Worm (Caenorhabditis elegans) whole organism, L1 larva: ENCODE measurements around the gene W04B5.5.

Experiments
- C04F5.9 ChIP-seq: sonication (generic microtip); optimal IDR thresholded peaks from 2 replicates; lab custom pipeline; 2016; ENCODE audit warnings: missing genetic modification characterization, missing compliant biosample characterization
- C16A3.4 ChIP-seq: fragments of 150-350 bp; optimal IDR thresholded peaks from 2 replicates; lab custom pipeline; 2014; ENCODE audit warnings: missing biosample characterization, missing genetic modification characterization
- C34B4.2 ChIP-seq: sonication (generic microtip); optimal IDR thresholded peaks from 2 replicates; lab custom pipeline; 2017; ENCODE audit warnings: mild to moderate bottlenecking, missing genetic modification characterization, missing compliant biosample characterization
- alr-1 ChIP-seq: fragments of 200-800 bp; sonication (Bioruptor generic); optimal IDR thresholded peaks from 2 replicates; lab custom pipeline; 2018; ENCODE audit warnings: borderline replicate concordance, mild to moderate bottlenecking, missing genetic modification characterization, missing compliant biosample characterization
- aly-2 ChIP-seq: fragments of 150-350 bp; optimal IDR thresholded peaks from 2 replicates; lab custom pipeline; 2014; ENCODE audit warnings: missing biosample characterization, missing genetic modification characterization
- ama-1 ChIP-seq: fragments of 150-350 bp; optimal IDR thresholded peaks from 2 replicates; lab custom pipeline; 2014
- ceh-63 ChIP-seq: fragments of 200-800 bp; sonication (Bioruptor generic); optimal IDR thresholded peaks from 2 replicates; lab custom pipeline; 2018; ENCODE audit warnings: mild to moderate bottlenecking, missing genetic modification characterization, missing compliant biosample characterization
- ceh-8 ChIP-seq: fragments of 200-800 bp; sonication (Bioruptor generic); optimal IDR thresholded peaks from 2 replicates; lab custom pipeline; 2018; ENCODE audit warnings: mild to moderate bottlenecking, missing genetic modification characterization, moderate library complexity, missing compliant biosample characterization
- ceh-82 ChIP-seq, 3 experiments: fragments of 150-350 bp in 1 of 3; sonication (generic microtip) in 2 of 3; optimal IDR thresholded peaks; 2 replicates each; lab custom pipeline; 2014 to 2017; ENCODE audit warnings: missing biosample characterization in 3 of 3, missing genetic modification characterization in 3 of 3
- ceh-88 ChIP-seq: fragments of 200-800 bp; sonication (Bioruptor generic); IDR thresholded peaks from 2 replicates; pipeline ENCODE4 v1.3.6; 2022; ENCODE audit warnings: missing genetic modification characterization, missing compliant biosample characterization
- ceh-90 ChIP-seq: sonication (generic microtip); optimal IDR thresholded peaks from 2 replicates; lab custom pipeline; 2016; ENCODE audit warnings: missing genetic modification characterization, missing compliant biosample characterization
- ces-1 ChIP-seq: fragments of 150-350 bp; optimal IDR thresholded peaks from 2 replicates; lab custom pipeline; 2014; ENCODE audit warnings: missing biosample characterization, missing genetic modification reagents, missing genetic modification characterization
- dpl-1 ChIP-seq, 3 experiments: fragments of 150-350 bp in 2 of 3; sonication (generic microtip) in 1 of 3; optimal IDR thresholded peaks; 2 replicates each; lab custom pipeline; 2014 to 2017; ENCODE audit warnings: missing biosample characterization in 3 of 3, missing genetic modification characterization in 3 of 3, missing genetic modification reagents in 3 of 3
- dsc-1 ChIP-seq: sonication (generic microtip); optimal IDR thresholded peaks from 2 replicates; lab custom pipeline; 2016; ENCODE audit warnings: mild to moderate bottlenecking, missing genetic modification characterization, missing compliant biosample characterization
- efl-3 ChIP-seq: fragments of 200-800 bp; sonication (Bioruptor generic); optimal IDR thresholded peaks from 2 replicates; lab custom pipeline; 2018; ENCODE audit warnings: mild to moderate bottlenecking, missing genetic modification characterization, missing compliant biosample characterization
- egl-27 ChIP-seq, 2 experiments: fragments of 150-350 bp in 1 of 2; sonication (generic microtip); optimal IDR thresholded peaks; 3 replicates each; lab custom pipeline; 2017 to 2018; ENCODE audit warnings: missing biosample characterization in 2 of 2, missing genetic modification characterization in 2 of 2, missing genetic modification reagents in 2 of 2
- elt-3 ChIP-seq, 6 experiments: fragments of 150-350 bp in 1 of 6; sonication (generic microtip); optimal IDR thresholded peaks; 2 replicates each; lab custom pipeline; 2017 to 2018; ENCODE audit warnings: missing biosample characterization in 6 of 6, missing genetic modification characterization in 6 of 6, inconsistent platforms in 1 of 6
- ets-5 ChIP-seq: fragments of 200-800 bp; sonication (Bioruptor generic); IDR thresholded peaks from 2 replicates; pipeline ENCODE4 v1.3.6; 2022; ENCODE audit warnings: missing genetic modification characterization, missing compliant biosample characterization
- fkh-10 ChIP-seq: sonication (generic microtip); optimal IDR thresholded peaks from 2 replicates; lab custom pipeline; 2017; ENCODE audit warnings: missing biosample characterization, missing genetic modification reagents, missing genetic modification characterization
- fkh-4 ChIP-seq: sonication (generic microtip); optimal IDR thresholded peaks from 2 replicates; lab custom pipeline; 2016; ENCODE audit warnings: missing compliant biosample characterization, missing genetic modification characterization, borderline replicate concordance
- fos-1 ChIP-seq: fragments of 150-350 bp; optimal IDR thresholded peaks from 2 replicates; lab custom pipeline; 2014; ENCODE audit warnings: missing biosample characterization, missing genetic modification characterization
- grh-1 ChIP-seq: fragments of 200-800 bp; sonication (Bioruptor generic); IDR thresholded peaks from 2 replicates; pipeline ENCODE4 v1.3.6; 2022; ENCODE audit warnings: missing genetic modification reagents, missing genetic modification characterization, missing compliant biosample characterization
- hlh-4 ChIP-seq: sonication (generic microtip); optimal IDR thresholded peaks from 2 replicates; lab custom pipeline; 2016; ENCODE audit warnings: mild to moderate bottlenecking, missing genetic modification characterization, missing compliant biosample characterization
- hpl-2 ChIP-seq: fragments of 150-350 bp; optimal IDR thresholded peaks from 2 replicates; lab custom pipeline; 2014; ENCODE audit warnings: missing biosample characterization, missing genetic modification reagents, missing genetic modification characterization
- irx-1 ChIP-seq: sonication (generic microtip); optimal IDR thresholded peaks from 2 replicates; lab custom pipeline; 2016; ENCODE audit warnings: missing genetic modification characterization, missing compliant biosample characterization
- jun-1 ChIP-seq: fragments of 150-350 bp; optimal IDR thresholded peaks from 2 replicates; lab custom pipeline; 2014; ENCODE audit warnings: missing biosample characterization, missing genetic modification reagents, missing genetic modification characterization
- lin-14 ChIP-seq: fragments of 200-800 bp; sonication (Bioruptor generic); optimal IDR thresholded peaks from 2 replicates; lab custom pipeline; 2018; ENCODE audit warnings: mild to moderate bottlenecking, missing genetic modification characterization, moderate library complexity, missing compliant biosample characterization
- lin-15B ChIP-seq: fragments of 150-350 bp; sonication (generic microtip); optimal IDR thresholded peaks from 3 replicates; lab custom pipeline; 2014; ENCODE audit warnings: missing biosample characterization, missing genetic modification characterization
- lin-35 ChIP-seq, 2 experiments: fragments of 150-350 bp; optimal IDR thresholded peaks; 2 replicates each; lab custom pipeline; 2014; ENCODE audit warnings: missing biosample characterization in 2 of 2, missing genetic modification characterization in 2 of 2, missing genetic modification reagents in 2 of 2
- lin-39 ChIP-seq: fragments of 150-350 bp; optimal IDR thresholded peaks from 2 replicates; lab custom pipeline; 2014; ENCODE audit warnings: missing biosample characterization, missing genetic modification reagents, missing genetic modification characterization
- lsy-2 ChIP-seq, 2 experiments: fragments of 150-350 bp; optimal IDR thresholded peaks; 2 replicates each; lab custom pipeline; 2014; ENCODE audit warnings: missing biosample characterization in 2 of 2, missing genetic modification characterization in 2 of 2
- nhr-12 ChIP-seq: sonication (generic microtip); optimal IDR thresholded peaks from 2 replicates; lab custom pipeline; 2017; ENCODE audit warnings: missing biosample characterization, missing genetic modification characterization
- nhr-20 ChIP-seq: sonication (generic microtip); optimal IDR thresholded peaks from 2 replicates; lab custom pipeline; 2016; ENCODE audit warnings: mild to moderate bottlenecking, missing genetic modification characterization, missing compliant biosample characterization
- nhr-47 ChIP-seq: sonication (generic microtip); optimal IDR thresholded peaks from 2 replicates; lab custom pipeline; 2016; ENCODE audit warnings: mild to moderate bottlenecking, missing genetic modification characterization, moderate library complexity, missing compliant biosample characterization
- nhr-77 ChIP-seq: fragments of 150-350 bp; optimal IDR thresholded peaks from 2 replicates; lab custom pipeline; 2014; ENCODE audit warnings: missing biosample characterization, missing genetic modification characterization
- nhr-85 ChIP-seq: sonication (generic microtip); peaks from one replicate; lab custom pipeline; 2016; ENCODE audit warnings: missing genetic modification characterization, inconsistent platforms, missing compliant biosample characterization
- nhr-90 ChIP-seq: sonication (generic microtip); optimal IDR thresholded peaks from 2 replicates; lab custom pipeline; 2016; ENCODE audit warnings: mild to moderate bottlenecking, missing genetic modification characterization, missing compliant biosample characterization; ENCODE audit not compliant: poor library complexity
- pax-3 ChIP-seq: fragments of 200-800 bp; sonication (Bioruptor generic); optimal IDR thresholded peaks from 2 replicates; lab custom pipeline; 2018; ENCODE audit warnings: mild to moderate bottlenecking, missing genetic modification characterization, moderate library complexity, missing compliant biosample characterization
- rnt-1 ChIP-seq: sonication (generic microtip); optimal IDR thresholded peaks from 2 replicates; lab custom pipeline; 2016; ENCODE audit warnings: mild to moderate bottlenecking, missing genetic modification characterization, moderate library complexity, missing compliant biosample characterization
- skn-1 ChIP-seq: fragments of 150-350 bp; optimal IDR thresholded peaks from 2 replicates; lab custom pipeline; 2014; ENCODE audit warnings: missing biosample characterization, missing genetic modification characterization
- sox-4 ChIP-seq: sonication (generic microtip); optimal IDR thresholded peaks from 2 replicates; lab custom pipeline; 2016; ENCODE audit warnings: missing genetic modification characterization, missing compliant biosample characterization
- sptf-1 ChIP-seq: fragments of 150-350 bp; optimal IDR thresholded peaks from 2 replicates; lab custom pipeline; 2014; ENCODE audit warnings: missing biosample characterization, missing genetic modification characterization
- sup-37 ChIP-seq: fragments of 200-800 bp; sonication (Bioruptor generic); optimal IDR thresholded peaks from 2 replicates; lab custom pipeline; 2018; ENCODE audit warnings: mild to moderate bottlenecking, missing genetic modification characterization, missing compliant biosample characterization
- tlp-1 ChIP-seq: fragments of 150-350 bp; optimal IDR thresholded peaks from 2 replicates; lab custom pipeline; 2014; ENCODE audit warnings: missing biosample characterization, missing genetic modification characterization
- unc-30 ChIP-seq: sonication (generic microtip); optimal IDR thresholded peaks from 2 replicates; lab custom pipeline; 2017; ENCODE audit warnings: missing biosample characterization, missing genetic modification characterization
- unc-62 ChIP-seq: fragments of 150-350 bp; optimal IDR thresholded peaks from 2 replicates; lab custom pipeline; 2014; ENCODE audit warnings: missing biosample characterization, missing genetic modification reagents, missing genetic modification characterization
- unc-86 ChIP-seq: sonication (generic microtip); optimal IDR thresholded peaks from 2 replicates; lab custom pipeline; 2016; ENCODE audit warnings: missing genetic modification characterization, missing compliant biosample characterization
- vab-15 ChIP-seq: sonication (generic microtip); optimal IDR thresholded peaks from 2 replicates; lab custom pipeline; 2017; ENCODE audit warnings: missing genotype, mild to moderate bottlenecking, missing genetic modification characterization, missing compliant biosample characterization
- xbp-1 ChIP-seq: sonication (generic microtip); optimal IDR thresholded peaks from 2 replicates; lab custom pipeline; 2016; ENCODE audit warnings: missing genetic modification characterization, missing compliant biosample characterization
- zag-1 ChIP-seq: fragments of 150-350 bp; optimal IDR thresholded peaks from 2 replicates; lab custom pipeline; 2014; ENCODE audit warnings: missing biosample characterization, missing genetic modification characterization
- zip-4 ChIP-seq: fragments of 200-800 bp; sonication (Bioruptor generic); optimal IDR thresholded peaks from 2 replicates; lab custom pipeline; 2018; ENCODE audit warnings: mild to moderate bottlenecking, missing genetic modification characterization, moderate library complexity, missing compliant biosample characterization

The W04B5.5 gene

DNA sequence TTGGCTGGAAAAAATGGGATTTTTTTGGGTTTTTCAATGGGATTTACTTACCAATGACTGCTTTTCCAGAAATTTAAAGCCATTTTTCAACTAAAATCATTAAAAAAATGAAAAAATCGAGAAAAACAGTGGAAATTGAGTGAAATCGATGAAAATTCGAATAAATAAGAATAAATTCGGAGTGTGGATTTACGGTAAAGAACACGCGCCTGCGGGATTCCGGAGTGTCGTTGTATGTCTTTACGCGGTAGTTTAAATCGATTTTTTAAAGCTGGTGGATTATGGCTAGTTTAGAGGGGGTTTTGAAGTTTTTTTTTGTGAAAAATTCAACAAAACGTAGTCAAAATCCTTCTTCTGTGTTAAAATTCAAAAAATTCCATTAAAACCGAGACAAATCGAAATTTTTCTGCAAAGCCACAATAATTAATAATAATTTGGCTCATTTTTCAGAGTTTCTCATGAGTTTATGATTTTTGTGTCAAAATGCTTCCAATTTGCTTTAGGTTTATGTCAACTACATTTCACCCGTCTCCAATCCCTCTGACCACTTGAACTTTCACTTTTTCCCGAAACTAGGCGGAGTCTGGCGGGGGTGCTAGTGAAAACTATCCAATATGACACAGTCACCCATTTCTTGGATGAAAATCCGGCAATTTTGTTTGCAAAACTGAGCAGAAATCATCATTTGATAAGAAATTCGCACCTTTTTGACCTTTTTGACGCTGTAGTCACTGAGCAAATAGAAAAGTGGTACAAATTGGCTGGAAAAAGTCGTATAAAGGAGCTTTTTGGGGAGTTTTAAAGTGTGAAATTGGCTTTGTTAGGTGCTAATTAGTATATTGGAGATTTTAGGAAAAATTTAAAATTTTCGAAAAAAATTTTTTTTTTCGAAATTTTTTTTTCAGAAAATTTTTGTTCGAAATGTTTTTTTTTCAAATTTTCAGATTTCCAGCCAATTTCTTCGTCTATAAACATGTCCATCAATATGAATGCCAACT, 16.6 kb downstream of the W04B5.5 start, which contains the start of the genes cic-1 and strm-1:
cic-1 (minus strand) TSS at position 96 of the 998 bp plus-strand sequence.
strm-1 (plus strand) TSS at position 945 of the 998 bp plus-strand sequence.
- peak; percentile 12 for TF ChIP-seq fos-1 (tag; lab: Kevin White, UChicago)
- TF ChIP-seq irx-1 (tag; lab: Kevin White, UChicago), result peak; percentile 38
- no peak for TF ChIP-seq zag-1 (tag; lab: Kevin White, UChicago)
- TF ChIP-seq nhr-77 (tag; lab: Kevin White, UChicago), result no peak
- no peak for TF ChIP-seq sox-4 (tag; lab: Kevin White, UChicago)
- no peak for TF ChIP-seq ceh-88 (GFP tag; lab: Robert Waterston, UW)
- no peak for TF ChIP-seq ceh-90 (tag; lab: Kevin White, UChicago)
- peak; percentile 56 for TF ChIP-seq lin-39 (tag; lab: Kevin White, UChicago)
- no peak for TF ChIP-seq tlp-1 (tag; lab: Kevin White, UChicago)
- TF ChIP-seq grh-1, result 0 out of 2 replicates have a peak, but pooled peaks have one; percentile 29
- no peak for TF ChIP-seq egl-27 (tag; optimal IDR thresholded peaks at IDR 0.05; lab: Kevin White, UChicago)
- peak; percentile 59 for TF ChIP-seq skn-1 (tag; lab: Kevin White, UChicago)
- TF ChIP-seq aly-2 (tag; lab: Kevin White, UChicago), result peak; percentile 2
- peak; percentile 32 for TF ChIP-seq nhr-85 (tag; lab: Kevin White, UChicago)
- no peak for TF ChIP-seq C34B4.2 (tag; lab: Kevin White, UChicago)
- TF ChIP-seq unc-62 (GFP tag; lab: Kevin White, UChicago), result no peak
- TF ChIP-seq dpl-1 (GFP tag; optimal IDR thresholded peaks at IDR 0.05; lab: Kevin White, UChicago), result peak; percentile 92 to 96 (median 95)
- TF ChIP-seq nhr-12 (tag; lab: Kevin White, UChicago), result no peak
- TF ChIP-seq jun-1 (tag; lab: Kevin White, UChicago), result peak; percentile 32
- TF ChIP-seq ceh-63 (GFP tag; lab: Kevin White, UChicago), result no peak
- no peak for TF ChIP-seq ces-1 (GFP tag; lab: Kevin White, UChicago)
- peak; percentile 62 for TF ChIP-seq unc-86
- no peak for TF ChIP-seq alr-1 (tag; lab: Kevin White, UChicago)
- TF ChIP-seq C16A3.4 (tag; lab: Kevin White, UChicago), result peak; percentile 60
- peak; percentile 44 for TF ChIP-seq lin-15B (tag; lab: Kevin White, UChicago)
- peak in 1 of 6 experiments; percentile 33 for TF ChIP-seq elt-3 (tag; optimal IDR thresholded peaks at IDR 0.05; lab: Kevin White, UChicago)
- peak; percentile 34 to 66 (median 42) for TF ChIP-seq ceh-82 (tag; optimal IDR thresholded peaks at IDR 0.05; lab: Kevin White, UChicago)
- TF ChIP-seq sup-37 (GFP tag; lab: Kevin White, UChicago), result no peak
- TF ChIP-seq dsc-1 (tag; lab: Kevin White, UChicago), result peak; percentile 55
- no peak for TF ChIP-seq vab-15 (tag; lab: Kevin White, UChicago)
- no peak for TF ChIP-seq lin-14
- peak; percentile 57 for TF ChIP-seq xbp-1 (tag; lab: Kevin White, UChicago)
- TF ChIP-seq fkh-4, result no peak
- TF ChIP-seq unc-30 (tag; lab: Kevin White, UChicago), result no peak
- TF ChIP-seq hpl-2, result no peak
- TF ChIP-seq nhr-20 (tag; lab: Kevin White, UChicago), result no peak
- TF ChIP-seq ets-5, result no peak
- no peak for TF ChIP-seq zip-4 (GFP tag; lab: Kevin White, UChicago)
- TF ChIP-seq nhr-47 (tag; lab: Kevin White, UChicago), result peak; percentile 77
- TF ChIP-seq rnt-1 (tag; lab: Kevin White, UChicago), result no peak
- no peak for TF ChIP-seq ama-1 (lab: Kevin White, UChicago)
- no peak for TF ChIP-seq sptf-1
- peak; percentile 80 to 84 for TF ChIP-seq lsy-2 (tag; optimal IDR thresholded peaks at IDR 0.05; lab: Kevin White, UChicago)
- TF ChIP-seq fkh-10 (GFP tag; lab: Kevin White, UChicago), result no peak
- TF ChIP-seq lin-35 (GFP tag; optimal IDR thresholded peaks at IDR 0.05; lab: Kevin White, UChicago), result peak; percentile 95 to 96
- TF ChIP-seq efl-3 (GFP tag; lab: Kevin White, UChicago), result no peak
- no peak for TF ChIP-seq ceh-8
- TF ChIP-seq C04F5.9, result no peak
- TF ChIP-seq hlh-4, result no peak
- TF ChIP-seq pax-3, result no peak
- no peak for TF ChIP-seq nhr-90 (tag; lab: Kevin White, UChicago)
